Fruit fly (Drosophila melanogaster): ENCODE results near the gene nkd.

The nkd gene

DNA sequence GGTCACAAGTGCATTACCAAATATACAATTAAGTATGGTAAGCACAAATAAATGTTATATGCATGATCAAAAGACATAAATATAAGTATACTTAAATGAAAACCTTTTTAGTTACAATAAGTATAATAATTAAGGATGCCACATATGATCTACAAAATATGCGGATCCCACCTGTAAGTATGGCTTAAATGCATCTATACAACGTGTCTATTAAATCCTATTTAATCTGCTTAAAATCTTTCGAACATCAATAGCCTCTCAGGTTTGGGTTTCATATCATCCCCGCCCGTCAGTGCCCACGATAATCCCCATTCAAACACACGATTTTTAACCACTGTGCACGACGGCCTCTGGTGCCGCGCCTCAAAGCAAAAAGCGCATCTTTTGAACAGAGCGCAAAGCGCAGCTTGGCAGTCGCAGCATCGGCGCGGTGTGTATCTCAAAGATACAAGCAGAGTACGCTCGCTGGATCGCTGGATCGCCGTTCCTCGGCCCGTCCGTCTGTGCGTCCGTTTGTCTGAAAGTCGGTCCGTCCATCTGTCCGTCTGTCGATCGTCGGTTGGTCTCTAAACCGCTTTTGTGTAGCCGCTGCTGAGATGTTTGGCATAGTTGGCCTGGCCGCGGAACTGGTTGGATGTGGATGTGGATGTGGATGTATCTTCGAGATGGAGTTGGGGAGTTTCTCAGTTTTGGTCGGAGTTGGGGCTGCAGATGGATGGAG is 3.4 kb downstream of the nkd start (continued):
- TF ChIP-seq BtbVII (GFP tag; optimal IDR thresholded peaks at IDR 0.05) (no peak), CG7786 (GFP tag; optimal IDR thresholded peaks at IDR 0.05) (no peak), CG3838 (GFP tag; optimal IDR thresholded peaks at IDR 0.05) (no peak), CG9437 (GFP tag; optimal IDR thresholded peaks at IDR 0.05) (peak; percentile 30), CG14441 (GFP tag; IDR thresholded peaks at IDR 0.05) (no peak), CG6813 (GFP tag; optimal IDR thresholded peaks at IDR 0.05) (peak; percentile 5), YL-1 (GFP tag; optimal IDR thresholded peaks at IDR 0.05) (no peak), crol (GFP tag; IDR thresholded peaks at IDR 0.05) (no peak), CG8765 (GFP tag; IDR thresholded peaks at IDR 0.05) (no peak), Med (GFP tag) (peak; percentile 23), Dp (GFP tag; optimal IDR thresholded peaks at IDR 0.05) (no peak), cad (GFP tag; optimal IDR thresholded peaks at IDR 0.05) (no peak), CG8924 (tag; optimal IDR thresholded peaks at IDR 0.05) (peak; percentile 11), Rfx (GFP tag; IDR thresholded peaks at IDR 0.05) (no peak), lilli (GFP tag; optimal IDR thresholded peaks at IDR 0.05) (peak; percentile 5), CG32772 (GFP tag; IDR thresholded peaks at IDR 0.05) (no peak), chinmo (GFP tag; IDR thresholded peaks at IDR 0.05; ENCODE audit: partially characterized antibody) (peak; percentile 66; the same call in 1 of the 4 replicates), CG33557 (GFP tag; optimal IDR thresholded peaks at IDR 0.05) (peak; percentile 15), row (GFP tag; IDR thresholded peaks at IDR 0.05) (peak; percentile 32; the same call in 2 of the 3 replicates), lov (optimal IDR thresholded peaks at IDR 0.05) (no peak), lov (GFP tag; IDR thresholded peaks at IDR 0.05) (0 out of 3 replicates have a peak, but pooled peaks have one; percentile 43), CG31224 (GFP tag; IDR thresholded peaks at IDR 0.05) (no peak), CG12155 (GFP tag; optimal IDR thresholded peaks at IDR 0.05) (peak; percentile 18), hbn (GFP tag; IDR thresholded peaks at IDR 0.05; ENCODE audit: partially characterized antibody) (no peak), CG17802 (tag; optimal IDR thresholded peaks at IDR 0.05) (no peak), CG15514 (GFP tag; optimal IDR thresholded peaks at IDR 0.05) (no peak), Side (GFP tag; optimal IDR thresholded peaks at IDR 0.05) (peak; percentile 5), luna (GFP tag; optimal IDR thresholded peaks at IDR 0.05) (no peak), CG7839 (tag; optimal IDR thresholded peaks at IDR 0.05) (peak; percentile 37), Fer1 (GFP tag; optimal IDR thresholded peaks at IDR 0.05) (peak; percentile 17), maf-S (GFP tag; optimal IDR thresholded peaks at IDR 0.05) (no peak), Sox100B (GFP tag; optimal IDR thresholded peaks at IDR 0.05) (peak; percentile 59), her (GFP tag; optimal IDR thresholded peaks at IDR 0.05) (no peak), CG13424 (tag; optimal IDR thresholded peaks at IDR 0.05) (peak; percentile 48), Oli (tag; optimal IDR thresholded peaks at IDR 0.05) (peak; percentile 64), slp2 (GFP tag; optimal IDR thresholded peaks at IDR 0.05) (no peak), cg (GFP tag; optimal IDR thresholded peaks at IDR 0.05) (no peak), CG17912 (GFP tag; optimal IDR thresholded peaks at IDR 0.05) (no peak), CG12659 (GFP tag; optimal IDR thresholded peaks at IDR 0.05) (peak; percentile 19), CG15269 (tag; optimal IDR thresholded peaks at IDR 0.05) (peak; percentile 17), CG7556 (GFP tag; optimal IDR thresholded peaks at IDR 0.05) (peak; percentile 47), Max (GFP tag; optimal IDR thresholded peaks at IDR 0.05) (no peak), ems (GFP tag; optimal IDR thresholded peaks at IDR 0.05) (peak; percentile 12), CG13296 (GFP tag; optimal IDR thresholded peaks at IDR 0.05) (no peak), CHES-1-like (GFP tag; optimal IDR thresholded peaks at IDR 0.05) (no peak), CG10565 (GFP tag; optimal IDR thresholded peaks at IDR 0.05) (no peak), gt (GFP tag; IDR thresholded peaks at IDR 0.05) (no peak), unc-4 (GFP tag; IDR thresholded peaks at IDR 0.05; ENCODE audit: partially characterized antibody) (no peak), hkb (optimal IDR thresholded peaks at IDR 0.05) (no peak), hkb (GFP tag; IDR thresholded peaks at IDR 0.05) (0 out of 2 replicates have a peak, but pooled peaks have one; percentile 39)
